Fruit fly (Drosophila melanogaster): ENCODE measurements around the gene Tudor-SN.

Tudor-SN gene

dm6 chr3L:271501-272249, 7.5 kb upstream of the Tudor-SN start (continued):
- TF ChIP-seq cas (GFP tag; IDR thresholded peaks at IDR 0.05): no peak
- TF ChIP-seq Deaf1 (tag; optimal IDR thresholded peaks at IDR 0.05): peak; percentile 31
- TF ChIP-seq zfh1 (GFP tag; IDR thresholded peaks at IDR 0.05): no peak
- no peak for TF ChIP-seq h (optimal IDR thresholded peaks at IDR 0.05)
- no peak for TF ChIP-seq grn (GFP tag; optimal IDR thresholded peaks at IDR 0.05)
- TF ChIP-seq MESR4 (GFP tag; optimal IDR thresholded peaks at IDR 0.05): no peak
- TF ChIP-seq CG7556 (GFP tag; optimal IDR thresholded peaks at IDR 0.05): peak; percentile 3
- TF ChIP-seq bigmax (GFP tag; optimal IDR thresholded peaks at IDR 0.05): no peak
- no peak for TF ChIP-seq CG2202 (tag; optimal IDR thresholded peaks at IDR 0.05)
- no peak for TF ChIP-seq Dek (tag; optimal IDR thresholded peaks at IDR 0.05)
- no peak for TF ChIP-seq dimm (GFP tag; IDR thresholded peaks at IDR 0.05)
- no peak for TF ChIP-seq CG7987 (GFP tag; optimal IDR thresholded peaks at IDR 0.05)
- peak; percentile 47; the same call in 1 of the 2 replicates for TF ChIP-seq vvl (GFP tag; IDR thresholded peaks at IDR 0.05)
- peak; percentile 48 for TF ChIP-seq CG12769 (tag; optimal IDR thresholded peaks at IDR 0.05)
- TF ChIP-seq CG6175 (GFP tag; IDR thresholded peaks at IDR 0.05): no peak
- TF ChIP-seq pzg (GFP tag; optimal IDR thresholded peaks at IDR 0.05): no peak
- TF ChIP-seq Lpt (GFP tag; optimal IDR thresholded peaks at IDR 0.05): no peak
- no peak for TF ChIP-seq Fer2 (tag; optimal IDR thresholded peaks at IDR 0.05)
- TF ChIP-seq wor (GFP tag; IDR thresholded peaks at IDR 0.05): no peak
- peak; percentile 99 for TF ChIP-seq z (GFP tag; IDR thresholded peaks at IDR 0.05)
- TF ChIP-seq B-H1 (GFP tag; IDR thresholded peaks at IDR 0.05): no peak
- TF ChIP-seq gsb-n (tag; optimal IDR thresholded peaks at IDR 0.05): no peak
- no peak for TF ChIP-seq CG2712 (tag; optimal IDR thresholded peaks at IDR 0.05)
- TF ChIP-seq sqz (GFP tag; optimal IDR thresholded peaks at IDR 0.05): no peak
- no peak for TF ChIP-seq peb (GFP tag; IDR thresholded peaks at IDR 0.05)
- TF ChIP-seq Vsx1 (GFP tag; optimal IDR thresholded peaks at IDR 0.05): no peak
- no peak for TF ChIP-seq shn (GFP tag; optimal IDR thresholded peaks at IDR 0.05)
- no peak for TF ChIP-seq CkIIα-i1 (GFP tag; IDR thresholded peaks at IDR 0.05)
- TF ChIP-seq pb (GFP tag; optimal IDR thresholded peaks at IDR 0.05): no peak
- no peak for TF ChIP-seq luna (GFP tag; optimal IDR thresholded peaks at IDR 0.05)
- peak; percentile 16 for TF ChIP-seq her (GFP tag; optimal IDR thresholded peaks at IDR 0.05)
- peak; percentile 51; the same call in 1 of the 2 replicates for TF ChIP-seq CG13287 (GFP tag; IDR thresholded peaks at IDR 0.05; ENCODE audit: partially characterized antibody)
- TF ChIP-seq E2f2 (GFP tag; IDR thresholded peaks at IDR 0.05): 0 out of 2 replicates have a peak, but pooled peaks have one; percentile 15
- no peak for TF ChIP-seq CG10959 (GFP tag; IDR thresholded peaks at IDR 0.05)
- no peak for TF ChIP-seq Taf1 (GFP tag; IDR thresholded peaks at IDR 0.05)
- TF ChIP-seq CG14710 (tag; optimal IDR thresholded peaks at IDR 0.05): no peak
- TF ChIP-seq nmo (GFP tag; optimal IDR thresholded peaks at IDR 0.05): no peak
- TF ChIP-seq CG2875 (GFP tag; optimal IDR thresholded peaks at IDR 0.05): no peak
- TF ChIP-seq Rfx (GFP tag; IDR thresholded peaks at IDR 0.05): peak; percentile 30; the same call in 1 of the 2 replicates
- no peak for TF ChIP-seq CG3065 (GFP tag; optimal IDR thresholded peaks at IDR 0.05)
- peak; percentile 72 for TF ChIP-seq Med (GFP tag)
- no peak for TF ChIP-seq aop (GFP tag; IDR thresholded peaks at IDR 0.05)
- peak; percentile 26; the same call in 1 of the 3 replicates for TF ChIP-seq so (GFP tag; IDR thresholded peaks at IDR 0.05)
- no peak for TF ChIP-seq bab2 (GFP tag; optimal IDR thresholded peaks at IDR 0.05)
- TF ChIP-seq CG17359 (tag; optimal IDR thresholded peaks at IDR 0.05): no peak
- no peak for TF ChIP-seq vfl (GFP tag; optimal IDR thresholded peaks at IDR 0.05)
- TF ChIP-seq tll (GFP tag; optimal IDR thresholded peaks at IDR 0.05): no peak
- TF ChIP-seq CG34376 (GFP tag; optimal IDR thresholded peaks at IDR 0.05): no peak
- TF ChIP-seq CG1603 (tag; optimal IDR thresholded peaks at IDR 0.05): no peak
- no peak for TF ChIP-seq CG43689 (GFP tag; IDR thresholded peaks at IDR 0.05)
